Worm (Caenorhabditis elegans): ENCODE data around the gene K06A9.2.

Gene K06A9.2

ce11 chrX:1541072-1541471 lies 4.9 kb downstream of the K06A9.2 start:
- TF ChIP-seq W03F9.2 (tag; optimal IDR thresholded peaks at IDR 0.05) (no peak), him-1 (tag; optimal IDR thresholded peaks at IDR 0.05) (no peak), dao-5 (tag; optimal IDR thresholded peaks at IDR 0.05) (no peak)

- no peak for TF ChIP-seq W03F9.2 (tag; optimal IDR thresholded peaks at IDR 0.05)
- no peak for TF ChIP-seq him-1 (tag; optimal IDR thresholded peaks at IDR 0.05)
- TF ChIP-seq dao-5 (tag; optimal IDR thresholded peaks at IDR 0.05) = no peak
These were observed 7.3 kb downstream of the K06A9.2 start for ce11 chrX:1543432-1543831.

ce11 chrX:1546878-1547555 lies 10.9 kb downstream of the K06A9.2 start, which contains the start of gene K06A9.1:
Gene K06A9.1, plus strand, starts transcription at chrX:1547505.
- TF ChIP-seq dao-5 (tag; optimal IDR thresholded peaks at IDR 0.05) (no peak), him-1 (tag; optimal IDR thresholded peaks at IDR 0.05) (no peak)

- TF ChIP-seq W03F9.2 (tag; optimal IDR thresholded peaks at IDR 0.05) (no peak), dao-5 (tag; optimal IDR thresholded peaks at IDR 0.05) (no peak), him-1 (tag; optimal IDR thresholded peaks at IDR 0.05) (no peak)
These were observed 12.9 kb downstream of the K06A9.2 start for ce11 chrX:1549095-1549494.

- no peak for TF ChIP-seq him-1 (tag; optimal IDR thresholded peaks at IDR 0.05)
- no peak for TF ChIP-seq W03F9.2 (tag; optimal IDR thresholded peaks at IDR 0.05)
- no peak for TF ChIP-seq dao-5 (tag; optimal IDR thresholded peaks at IDR 0.05)
These were observed 20.8 kb downstream of the K06A9.2 start for ce11 chrX:1556917-1557316.

ce11 chrX:1568377-1568776 lies 32.2 kb downstream of the K06A9.2 start, which contains the start of gene H02F09.3:
Gene H02F09.3, plus strand, starts transcription at chrX:1568677.
- no peak for TF ChIP-seq him-1 (tag; optimal IDR thresholded peaks at IDR 0.05)
- no peak for TF ChIP-seq W03F9.2 (tag; optimal IDR thresholded peaks at IDR 0.05)
- TF ChIP-seq dao-5 (tag; optimal IDR thresholded peaks at IDR 0.05) = no peak

- TF ChIP-seq W03F9.2 (tag; optimal IDR thresholded peaks at IDR 0.05) (no peak), dao-5 (tag; optimal IDR thresholded peaks at IDR 0.05) (no peak), him-1 (tag; optimal IDR thresholded peaks at IDR 0.05) (no peak)
These were observed 35.8 kb downstream of the K06A9.2 start, which contains the start of gene H02F09.2 for ce11 chrX:1571949-1572348. Gene H02F09.2, plus strand, starts transcription at chrX:1572249.

- TF ChIP-seq W03F9.2 (tag; optimal IDR thresholded peaks at IDR 0.05) (no peak), dao-5 (tag; optimal IDR thresholded peaks at IDR 0.05) (no peak), him-1 (tag; optimal IDR thresholded peaks at IDR 0.05) (no peak)
These were observed 40.2 kb downstream of the K06A9.2 start, which contains the start of gene wrt-9 for ce11 chrX:1576337-1576736. Gene wrt-9, plus strand, starts transcription at chrX:1576637.

ce11 chrX:1578682-1579081 lies 42.5 kb downstream of the K06A9.2 start:
- TF ChIP-seq dao-5 (tag; optimal IDR thresholded peaks at IDR 0.05) = no peak
- no peak for TF ChIP-seq him-1 (tag; optimal IDR thresholded peaks at IDR 0.05)
- no peak for TF ChIP-seq W03F9.2 (tag; optimal IDR thresholded peaks at IDR 0.05)

- TF ChIP-seq him-1 (tag; optimal IDR thresholded peaks at IDR 0.05) (no peak), dao-5 (tag; optimal IDR thresholded peaks at IDR 0.05) (no peak), W03F9.2 (tag; optimal IDR thresholded peaks at IDR 0.05) (no peak)
These were observed 47.8 kb downstream of the K06A9.2 start for ce11 chrX:1583980-1584379.

ce11 chrX:1587082-1587481 lies 50.9 kb downstream of the K06A9.2 start:
- TF ChIP-seq him-1 (tag; optimal IDR thresholded peaks at IDR 0.05) (no peak), W03F9.2 (tag; optimal IDR thresholded peaks at IDR 0.05) (no peak), dao-5 (tag; optimal IDR thresholded peaks at IDR 0.05) (no peak)

- no peak for TF ChIP-seq W03F9.2 (tag; optimal IDR thresholded peaks at IDR 0.05)
- TF ChIP-seq him-1 (tag; optimal IDR thresholded peaks at IDR 0.05) = no peak
- TF ChIP-seq dao-5 (tag; optimal IDR thresholded peaks at IDR 0.05) = no peak
These were observed 53.1 kb downstream of the K06A9.2 start for ce11 chrX:1589114-1589902.
